Worm (Caenorhabditis elegans) whole organism, L2 larva: ENCODE data around the gene klp-11.
A peak's percentile ranks its signal among the peaks of the same experiment; 100 is the strongest.

Source experiments
- C34F6.9 ChIP-seq: fragments of 150-350 bp; optimal IDR thresholded peaks from 2 replicates; lab custom pipeline; 2014; ENCODE audit warnings: missing biosample characterization, missing genetic modification characterization
- F13H6.1 ChIP-seq: sonication (generic microtip); optimal IDR thresholded peaks from 2 replicates; lab custom pipeline; 2016; ENCODE audit warnings: missing genetic modification characterization, missing compliant biosample characterization
- R02D3.7 ChIP-seq: fragments of 150-350 bp; optimal IDR thresholded peaks from 2 replicates; lab custom pipeline; 2014; ENCODE audit warnings: missing biosample characterization, missing genetic modification characterization
- Y55F3AM.14 ChIP-seq: fragments of 200-800 bp; sonication (Bioruptor generic); optimal IDR thresholded peaks from 2 replicates; lab custom pipeline; 2018; ENCODE audit warnings: mild to moderate bottlenecking, missing genetic modification characterization, missing compliant biosample characterization
- ZK546.5 ChIP-seq: sonication (generic microtip); optimal IDR thresholded peaks from 2 replicates; lab custom pipeline; 2017; ENCODE audit warnings: missing biosample characterization, missing genetic modification characterization
- alr-1 ChIP-seq: fragments of 150-350 bp; optimal IDR thresholded peaks from 2 replicates; lab custom pipeline; 2014; ENCODE audit warnings: missing biosample characterization, missing genetic modification characterization
- aly-2 ChIP-seq: fragments of 150-350 bp; optimal IDR thresholded peaks from 2 replicates; lab custom pipeline; 2014; ENCODE audit warnings: missing biosample characterization, missing genetic modification characterization
- ama-1 ChIP-seq: fragments of 150-350 bp; optimal IDR thresholded peaks from 2 replicates; lab custom pipeline; 2018; ENCODE audit warnings: inconsistent platforms
- blmp-1 ChIP-seq: sonication (generic microtip); optimal IDR thresholded peaks from 2 replicates; lab custom pipeline; 2017; ENCODE audit warnings: missing genetic modification characterization, mild to moderate bottlenecking, missing compliant biosample characterization, antibody characterized with exemption, moderate library complexity; ENCODE audit not compliant: insufficient read depth
- ceh-16 ChIP-seq: fragments of 150-350 bp; optimal IDR thresholded peaks from 2 replicates; lab custom pipeline; 2014; ENCODE audit warnings: missing biosample characterization, missing genetic modification characterization
- ceh-82 ChIP-seq: fragments of 150-350 bp; optimal IDR thresholded peaks from 2 replicates; lab custom pipeline; 2014; ENCODE audit warnings: missing biosample characterization, missing genetic modification characterization
- crh-2 ChIP-seq: sonication (generic microtip); optimal IDR thresholded peaks from 2 replicates; lab custom pipeline; 2017; ENCODE audit warnings: missing biosample characterization, missing genetic modification characterization
- dmd-4 ChIP-seq: sonication (generic microtip); optimal IDR thresholded peaks from 2 replicates; lab custom pipeline; 2017; ENCODE audit warnings: missing biosample characterization, missing genetic modification characterization
- egl-27 ChIP-seq: sonication (generic microtip); optimal IDR thresholded peaks from 3 replicates; lab custom pipeline; 2017; ENCODE audit warnings: missing biosample characterization, missing genetic modification reagents, missing genetic modification characterization
- elt-1 ChIP-seq: fragments of 150-350 bp; optimal IDR thresholded peaks from 2 replicates; lab custom pipeline; 2014; ENCODE audit warnings: missing biosample characterization, missing genetic modification characterization
- elt-3 ChIP-seq: sonication (generic microtip); optimal IDR thresholded peaks from 2 replicates; lab custom pipeline; 2017; ENCODE audit warnings: missing biosample characterization, missing genetic modification characterization
- fos-1 ChIP-seq: fragments of 150-350 bp; optimal IDR thresholded peaks from 2 replicates; lab custom pipeline; 2014; ENCODE audit warnings: missing biosample characterization, missing genetic modification characterization
- gmeb-1 ChIP-seq: fragments of 150-350 bp; optimal IDR thresholded peaks from 2 replicates; lab custom pipeline; 2014; ENCODE audit warnings: missing biosample characterization, missing genetic modification characterization
- lin-11 ChIP-seq: fragments of 150-350 bp; sonication (generic microtip); optimal IDR thresholded peaks from 2 replicates; lab custom pipeline; 2014; ENCODE audit warnings: missing biosample characterization, missing genetic modification characterization, inconsistent platforms, mixed read lengths
- lin-13 ChIP-seq: fragments of 150-350 bp; optimal IDR thresholded peaks from 2 replicates; lab custom pipeline; 2014; ENCODE audit warnings: missing biosample characterization, missing genetic modification reagents, missing genetic modification characterization
- lin-39 ChIP-seq: fragments of 150-350 bp; optimal IDR thresholded peaks from 2 replicates; lab custom pipeline; 2014; ENCODE audit warnings: missing biosample characterization, missing genetic modification reagents, missing genetic modification characterization
- lsy-2 ChIP-seq, 2 experiments: fragments of 150-350 bp in 1 of 2; sonication (generic microtip) in 1 of 2; optimal IDR thresholded peaks; 2 replicates each; lab custom pipeline; 2014 to 2017; ENCODE audit warnings: missing biosample characterization in 2 of 2, missing genetic modification characterization in 2 of 2
- mab-5 ChIP-seq: fragments of 150-350 bp; optimal IDR thresholded peaks from 2 replicates; lab custom pipeline; 2014; ENCODE audit warnings: missing biosample characterization, missing genetic modification characterization
- mbf-1 ChIP-seq: sonication (generic microtip); optimal IDR thresholded peaks from 2 replicates; lab custom pipeline; 2017; ENCODE audit warnings: missing biosample characterization, missing genetic modification characterization
- mdl-1 ChIP-seq, 2 experiments: fragments of 150-350 bp in 1 of 2; sonication (generic microtip) in 1 of 2; optimal IDR thresholded peaks; 2 replicates each; lab custom pipeline; 2017; ENCODE audit warnings: missing biosample characterization in 2 of 2, missing genetic modification characterization in 2 of 2
- nhr-10 ChIP-seq: sonication (generic microtip); optimal IDR thresholded peaks from 2 replicates; lab custom pipeline; 2017; ENCODE audit warnings: missing biosample characterization, missing genetic modification characterization
- nhr-11 ChIP-seq: fragments of 150-350 bp; optimal IDR thresholded peaks from 2 replicates; lab custom pipeline; 2014; ENCODE audit warnings: missing biosample characterization, missing genetic modification characterization
- nhr-12 ChIP-seq: fragments of 150-350 bp; optimal IDR thresholded peaks from 2 replicates; lab custom pipeline; 2014; ENCODE audit warnings: missing biosample characterization, missing genetic modification characterization
- nhr-129 ChIP-seq: fragments of 150-350 bp; optimal IDR thresholded peaks from 2 replicates; lab custom pipeline; 2014; ENCODE audit warnings: missing biosample characterization, missing genetic modification characterization
- nhr-21 ChIP-seq: fragments of 150-350 bp; optimal IDR thresholded peaks from 2 replicates; lab custom pipeline; 2014; ENCODE audit warnings: missing biosample characterization, missing genetic modification characterization
- nhr-23 ChIP-seq: fragments of 150-350 bp; optimal IDR thresholded peaks from 2 replicates; lab custom pipeline; 2014; ENCODE audit warnings: missing biosample characterization, missing genetic modification reagents, missing genetic modification characterization
- nhr-237 ChIP-seq: fragments of 150-350 bp; optimal IDR thresholded peaks from 2 replicates; lab custom pipeline; 2014; ENCODE audit warnings: missing biosample characterization, missing genetic modification characterization
- nhr-25 ChIP-seq: fragments of 150-350 bp; sonication (generic microtip); optimal IDR thresholded peaks from 3 replicates; lab custom pipeline; 2014; ENCODE audit warnings: missing biosample characterization, missing genetic modification characterization
- nhr-6 ChIP-seq: fragments of 150-350 bp; optimal IDR thresholded peaks from 2 replicates; lab custom pipeline; 2014; ENCODE audit warnings: missing biosample characterization, missing genetic modification characterization
- nhr-77 ChIP-seq: fragments of 150-350 bp; optimal IDR thresholded peaks from 2 replicates; lab custom pipeline; 2014; ENCODE audit warnings: missing biosample characterization, missing genetic modification characterization
- peb-1 ChIP-seq: fragments of 150-350 bp; optimal IDR thresholded peaks from 2 replicates; lab custom pipeline; 2014; ENCODE audit warnings: missing biosample characterization, missing genetic modification characterization
- sem-4 ChIP-seq: fragments of 150-350 bp; optimal IDR thresholded peaks from 2 replicates; lab custom pipeline; 2014; ENCODE audit warnings: missing biosample characterization, missing genetic modification reagents, missing genetic modification characterization
- skn-1 ChIP-seq: sonication (generic microtip); optimal IDR thresholded peaks from 2 replicates; lab custom pipeline; 2017; ENCODE audit warnings: missing biosample characterization, missing genetic modification characterization
- sma-3 ChIP-seq: sonication (generic microtip); optimal IDR thresholded peaks from 2 replicates; lab custom pipeline; 2016; ENCODE audit warnings: missing genetic modification reagents, missing genetic modification characterization, missing compliant biosample characterization
- sma-9 ChIP-seq, 2 experiments: fragments of 150-350 bp in 1 of 2; sonication (generic microtip) in 1 of 2; optimal IDR thresholded peaks; 2 replicates each; lab custom pipeline; 2014 to 2016; ENCODE audit warnings: missing genetic modification characterization in 2 of 2, mild to moderate bottlenecking in 1 of 2, missing biosample characterization in 1 of 2, missing compliant biosample characterization in 1 of 2, missing genetic modification reagents in 1 of 2, moderate library complexity in 1 of 2
- snpc-4 ChIP-seq: fragments of 150-350 bp; optimal IDR thresholded peaks from 2 replicates; lab custom pipeline; 2014; ENCODE audit warnings: missing biosample characterization, missing genetic modification characterization
- unc-39 ChIP-seq: fragments of 150-350 bp; optimal IDR thresholded peaks from 2 replicates; lab custom pipeline; 2014; ENCODE audit warnings: missing biosample characterization, missing genetic modification characterization
- unc-55 ChIP-seq: fragments of 150-350 bp; sonication (generic microtip); optimal IDR thresholded peaks from 3 replicates; lab custom pipeline; 2014; ENCODE audit warnings: missing biosample characterization, missing genetic modification reagents, missing genetic modification characterization
- unc-62 ChIP-seq: fragments of 150-350 bp; optimal IDR thresholded peaks from 2 replicates; lab custom pipeline; 2014; ENCODE audit warnings: missing biosample characterization, missing genetic modification reagents, missing genetic modification characterization
- zag-1 ChIP-seq: fragments of 150-350 bp; optimal IDR thresholded peaks from 2 replicates; lab custom pipeline; 2014; ENCODE audit warnings: missing biosample characterization, missing genetic modification characterization
- ztf-1 ChIP-seq: fragments of 200-800 bp; sonication (Bioruptor generic); conservative IDR thresholded peaks from 2 replicates; pipeline ENCODE4 v1.3.6; 2022; ENCODE audit warnings: missing genetic modification characterization, missing compliant biosample characterization
- ztf-11 ChIP-seq: sonication (generic microtip); optimal IDR thresholded peaks from 2 replicates; lab custom pipeline; 2017; ENCODE audit warnings: missing biosample characterization, missing genetic modification characterization
- ztf-4 ChIP-seq: fragments of 150-350 bp; optimal IDR thresholded peaks from 2 replicates; lab custom pipeline; 2014; ENCODE audit warnings: missing biosample characterization, missing genetic modification characterization

klp-11 gene

DNA sequence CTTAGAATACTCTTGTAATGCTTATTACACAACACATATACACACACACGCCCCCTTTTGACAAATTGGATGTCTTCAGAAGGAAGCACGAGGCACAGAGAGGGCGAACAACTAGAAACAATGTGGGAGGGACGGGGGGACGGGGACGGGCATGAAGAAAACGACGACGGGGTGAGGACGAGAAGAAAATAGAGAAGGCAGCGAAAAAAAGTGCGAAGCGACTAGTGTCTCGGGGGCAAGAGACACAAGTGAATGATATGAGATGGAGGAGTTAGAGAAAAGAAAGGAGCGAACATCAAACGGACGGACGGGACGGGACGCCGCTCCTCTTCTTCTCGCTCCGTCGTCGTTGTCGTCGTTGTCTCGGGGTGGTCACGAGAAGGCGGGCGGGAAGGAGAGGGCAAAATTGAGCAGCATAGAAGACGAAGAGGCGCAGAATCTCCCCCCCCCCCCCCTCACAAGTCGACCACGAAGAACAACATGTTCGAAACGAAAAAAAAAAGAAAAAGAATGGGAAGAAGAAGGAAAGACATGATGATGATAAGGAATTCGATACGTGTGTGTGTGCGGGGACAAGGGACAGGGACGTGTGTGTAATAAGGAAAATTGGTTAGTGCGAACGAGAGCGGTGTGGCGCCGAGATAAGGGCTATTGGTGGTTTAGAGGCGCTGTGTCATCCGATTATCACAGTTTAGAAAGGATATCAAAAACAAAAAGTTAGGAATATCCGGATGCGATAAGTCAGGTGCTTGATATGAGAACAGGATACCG is 33.2 kb upstream of the klp-11 start:
- TF ChIP-seq unc-55 (GFP tag; lab: Kevin White, UChicago) (peak; percentile 56), unc-62 (peak; percentile 45), ZK546.5 (no peak), fos-1 (tag; lab: Kevin White, UChicago) (peak; percentile 80), egl-27 (tag; lab: Kevin White, UChicago) (peak; percentile 81), zag-1 (tag; lab: Kevin White, UChicago) (peak; percentile 82), blmp-1 (peak; percentile 88), ztf-11 (tag; lab: Kevin White, UChicago) (no peak), R02D3.7 (tag; lab: Kevin White, UChicago) (no peak), peb-1 (tag; lab: Kevin White, UChicago) (no peak), lin-11 (tag; lab: Kevin White, UChicago) (peak; percentile 44), nhr-6 (tag; lab: Kevin White, UChicago) (peak; percentile 70), lin-13 (GFP tag; lab: Kevin White, UChicago) (peak; percentile 67), nhr-237 (tag; lab: Kevin White, UChicago) (no peak), lin-39 (tag; lab: Kevin White, UChicago) (no peak), alr-1 (tag; lab: Kevin White, UChicago) (no peak), snpc-4 (tag; lab: Kevin White, UChicago) (peak; percentile 10), F13H6.1 (tag; lab: Kevin White, UChicago) (peak; percentile 93), mdl-1 (tag; optimal IDR thresholded peaks at IDR 0.05; lab: Kevin White, UChicago) (peak; percentile 80 to 93), nhr-11 (tag; lab: Kevin White, UChicago) (no peak), ztf-1 (no peak), unc-39 (tag; lab: Kevin White, UChicago) (peak; percentile 29), ceh-16 (peak; percentile 97), ztf-4 (peak; percentile 87), nhr-21 (peak; percentile 89), ama-1 (lab: Kevin White, UChicago) (no peak), elt-1 (tag; lab: Kevin White, UChicago) (no peak), nhr-23 (tag; lab: Kevin White, UChicago) (no peak), ceh-82 (tag; lab: Kevin White, UChicago) (no peak), nhr-77 (tag; lab: Kevin White, UChicago) (no peak), nhr-10 (tag; lab: Kevin White, UChicago) (no peak), C34F6.9 (tag; lab: Kevin White, UChicago) (peak; percentile 82), elt-3 (tag; lab: Kevin White, UChicago) (no peak), gmeb-1 (tag; lab: Kevin White, UChicago) (peak; percentile 17), nhr-25 (tag; lab: Kevin White, UChicago) (peak; percentile 89), sma-3 (GFP tag; lab: Kevin White, UChicago) (peak; percentile 77), mab-5 (peak; percentile 31), dmd-4 (tag; lab: Kevin White, UChicago) (no peak), nhr-129 (tag; lab: Kevin White, UChicago) (peak; percentile 71), sem-4 (peak; percentile 87), aly-2 (no peak), crh-2 (tag; lab: Kevin White, UChicago) (peak; percentile 89), lsy-2 (tag; optimal IDR thresholded peaks at IDR 0.05; lab: Kevin White, UChicago) (peak; percentile 1 to 67), nhr-12 (tag; lab: Kevin White, UChicago) (no peak), mbf-1 (tag; lab: Kevin White, UChicago) (no peak), skn-1 (tag; lab: Kevin White, UChicago) (no peak), sma-9 (GFP tag; optimal IDR thresholded peaks at IDR 0.05; lab: Kevin White, UChicago) (peak; percentile 90), sma-9 (tag; optimal IDR thresholded peaks at IDR 0.05; lab: Kevin White, UChicago) (no peak), Y55F3AM.14 (GFP tag; lab: Kevin White, UChicago) (peak; percentile 97)
- TF ChIP-seq, all 48 proteins: peak for 27
